Fruit fly (Drosophila melanogaster) whole organism, prepupa: ENCODE data around the gene CG13086.

Experiments
- Blimp-1 ChIP-seq: fragments of 200-800 bp; sonication (Bioruptor generic); optimal IDR thresholded peaks from 3 replicates; lab custom pipeline; 2017; ENCODE audit warnings: missing biosample characterization, missing genetic modification characterization, mild to moderate bottlenecking, moderate library complexity, missing genetic modification reagents
- CG10669 ChIP-seq: fragments of 200-800 bp; sonication (Bioruptor generic); optimal IDR thresholded peaks from 3 replicates; lab custom pipeline; 2018; ENCODE audit warnings: missing biosample characterization, mild to moderate bottlenecking, missing genetic modification characterization, moderate library complexity
- CG11902 ChIP-seq: fragments of 200-800 bp; sonication (Bioruptor generic); optimal IDR thresholded peaks from 3 replicates; lab custom pipeline; 2016; ENCODE audit warnings: missing biosample characterization, missing genetic modification characterization
- CG15336 ChIP-seq: fragments of 200-800 bp; sonication (Bioruptor generic); IDR thresholded peaks from 2 replicates; pipeline ENCODE4 v1.3.6; 2022; ENCODE audit warnings: missing biosample characterization, missing genetic modification characterization
- CG1621 ChIP-seq: fragments of 200-800 bp; sonication (Bioruptor generic); optimal IDR thresholded peaks from 3 replicates; lab custom pipeline; 2018; ENCODE audit warnings: missing biosample characterization, mild to moderate bottlenecking, missing genetic modification characterization
- CG16779 ChIP-seq: fragments of 200-800 bp; sonication (Bioruptor generic); optimal IDR thresholded peaks from 3 replicates; lab custom pipeline; 2017; ENCODE audit warnings: missing biosample characterization, mild to moderate bottlenecking, missing genetic modification characterization
- CG3032 ChIP-seq: fragments of 200-800 bp; optimal IDR thresholded peaks from 2 replicates; lab custom pipeline; 2019; ENCODE audit warnings: missing biosample characterization, mild to moderate bottlenecking, missing genetic modification characterization, moderate library complexity
- CG31627 ChIP-seq: fragments of 200-800 bp; sonication (Bioruptor generic); optimal IDR thresholded peaks from 3 replicates; lab custom pipeline; 2016; ENCODE audit warnings: missing biosample characterization, missing genetic modification characterization
- CG32006 ChIP-seq: fragments of 200-800 bp; sonication (Bioruptor generic); optimal IDR thresholded peaks from 3 replicates; lab custom pipeline; 2017; ENCODE audit warnings: missing biosample characterization, mild to moderate bottlenecking, missing genetic modification characterization
- CG34406 ChIP-seq: fragments of 200-800 bp; sonication (Bioruptor generic); optimal IDR thresholded peaks from 3 replicates; lab custom pipeline; 2016; ENCODE audit warnings: missing biosample characterization, missing genetic modification characterization
- CG3919 ChIP-seq: fragments of 200-800 bp; sonication (Bioruptor generic); optimal IDR thresholded peaks from 3 replicates; lab custom pipeline; 2016; ENCODE audit warnings: missing biosample characterization, missing genetic modification characterization
- CG6163 ChIP-seq: fragments of 200-800 bp; sonication (Bioruptor generic); IDR thresholded peaks from 3 replicates; pipeline ENCODE4 v1.3.6; 2022; ENCODE audit warnings: missing biosample characterization, missing genetic modification characterization
- CG6276 ChIP-seq: fragments of 200-800 bp; sonication (Bioruptor generic); optimal IDR thresholded peaks from 2 replicates; lab custom pipeline; 2017; ENCODE audit warnings: missing biosample characterization, mild to moderate bottlenecking, missing genetic modification characterization
- CG6792 ChIP-seq: fragments of 200-800 bp; sonication (Bioruptor generic); optimal IDR thresholded peaks from 3 replicates; lab custom pipeline; 2016; ENCODE audit warnings: missing biosample characterization, missing genetic modification characterization
- CG6808 ChIP-seq: fragments of 200-800 bp; sonication (Bioruptor generic); optimal IDR thresholded peaks from 3 replicates; lab custom pipeline; 2017; ENCODE audit warnings: missing biosample characterization, missing genetic modification characterization, mild to moderate bottlenecking, moderate library complexity, missing genetic modification reagents
- CG6854 ChIP-seq: fragments of 200-800 bp; sonication (Bioruptor generic); optimal IDR thresholded peaks from 2 replicates; lab custom pipeline; 2017; ENCODE audit warnings: missing biosample characterization, mild to moderate bottlenecking, missing genetic modification characterization
- CG7368 ChIP-seq: fragments of 200-800 bp; sonication (Bioruptor generic); optimal IDR thresholded peaks from 3 replicates; lab custom pipeline; 2016; ENCODE audit warnings: missing biosample characterization, missing genetic modification characterization
- CG8119 ChIP-seq: fragments of 200-800 bp; sonication (Bioruptor generic); IDR thresholded peaks from 3 replicates; pipeline ENCODE4 v1.3.6; 2022; ENCODE audit warnings: missing biosample characterization, missing genetic modification characterization
- CG8319 ChIP-seq: fragments of 200-800 bp; sonication (Bioruptor generic); optimal IDR thresholded peaks from 3 replicates; lab custom pipeline; 2016; ENCODE audit warnings: missing biosample characterization, missing genetic modification characterization
- CG8632 ChIP-seq: fragments of 200-800 bp; sonication (Bioruptor generic); optimal IDR thresholded peaks from 3 replicates; lab custom pipeline; 2016; ENCODE audit warnings: missing biosample characterization, missing genetic modification characterization
- Eip75B ChIP-seq: fragments of 200-800 bp; sonication (Bioruptor generic); optimal IDR thresholded peaks from 3 replicates; lab custom pipeline; 2016; ENCODE audit warnings: missing biosample characterization, missing genetic modification characterization
- Eip78C ChIP-seq: fragments of 200-800 bp; sonication (Bioruptor generic); peaks from one replicate; lab custom pipeline; 2016; ENCODE audit warnings: missing biosample characterization, missing genetic modification characterization
- Eip93F ChIP-seq: fragments of 200-800 bp; sonication (Bioruptor generic); optimal IDR thresholded peaks from 2 replicates; lab custom pipeline; 2016; ENCODE audit warnings: missing biosample characterization, mild to moderate bottlenecking, missing genetic modification characterization
- Ets96B ChIP-seq: fragments of 200-800 bp; optimal IDR thresholded peaks from 2 replicates; lab custom pipeline; 2019; ENCODE audit warnings: missing biosample characterization, mild to moderate bottlenecking, missing genetic modification characterization, moderate library complexity
- Gug ChIP-seq: fragments of 200-800 bp; sonication (Bioruptor generic); IDR thresholded peaks from 2 replicates; pipeline ENCODE4 v1.3.6; 2022; ENCODE audit warnings: missing biosample characterization, missing genetic modification characterization
- Hr38 ChIP-seq: sonication (Bioruptor generic); optimal IDR thresholded peaks from 2 replicates; lab custom pipeline; 2016; ENCODE audit warnings: missing biosample characterization, missing genetic modification characterization
- Hr39 ChIP-seq: fragments of 200-800 bp; sonication (Bioruptor generic); optimal IDR thresholded peaks from 2 replicates; lab custom pipeline; 2016; ENCODE audit warnings: missing biosample characterization, missing genetic modification characterization
- Hr4 ChIP-seq: fragments of 200-800 bp; sonication (Bioruptor generic); optimal IDR thresholded peaks from 3 replicates; lab custom pipeline; 2016; ENCODE audit warnings: missing biosample characterization, missing genetic modification characterization
- Lpt ChIP-seq: fragments of 200-800 bp; sonication (Bioruptor generic); optimal IDR thresholded peaks from 3 replicates; lab custom pipeline; 2016; ENCODE audit warnings: missing biosample characterization, missing genetic modification characterization
- Met ChIP-seq: fragments of 200-800 bp; sonication (Bioruptor generic); optimal IDR thresholded peaks from 3 replicates; lab custom pipeline; 2016; ENCODE audit warnings: missing biosample characterization, missing genetic modification characterization
- OdsH ChIP-seq: fragments of 200-800 bp; sonication (Bioruptor generic); optimal IDR thresholded peaks from 3 replicates; lab custom pipeline; 2016; ENCODE audit warnings: missing biosample characterization, missing genetic modification characterization
- Sox14 ChIP-seq: fragments of 200-800 bp; sonication (Bioruptor generic); optimal IDR thresholded peaks from 3 replicates; lab custom pipeline; 2016; ENCODE audit warnings: missing biosample characterization, missing genetic modification characterization
- achi ChIP-seq: fragments of 200-800 bp; sonication (Bioruptor generic); optimal IDR thresholded peaks from 3 replicates; lab custom pipeline; 2016; ENCODE audit warnings: missing biosample characterization, missing genetic modification characterization
- acj6 ChIP-seq: fragments of 200-800 bp; sonication (Bioruptor generic); optimal IDR thresholded peaks from 3 replicates; lab custom pipeline; 2016; ENCODE audit warnings: missing biosample characterization, missing genetic modification characterization
- dac ChIP-seq: fragments of 200-800 bp; sonication (Bioruptor generic); optimal IDR thresholded peaks from 2 replicates; lab custom pipeline; 2017; ENCODE audit warnings: missing biosample characterization, mild to moderate bottlenecking, missing genetic modification characterization
- dsx ChIP-seq: fragments of 200-800 bp; optimal IDR thresholded peaks from 3 replicates; lab custom pipeline; 2019; ENCODE audit warnings: missing biosample characterization, mild to moderate bottlenecking, missing genetic modification characterization, moderate library complexity; ENCODE audit not compliant: poor library complexity, severe bottlenecking
- eg ChIP-seq: fragments of 200-800 bp; sonication (Bioruptor generic); IDR thresholded peaks from 3 replicates; pipeline ENCODE4 v1.3.6; 2022; ENCODE audit warnings: missing biosample characterization, missing genetic modification characterization
- esn ChIP-seq: fragments of 200-800 bp; sonication (Bioruptor generic); optimal IDR thresholded peaks from 2 replicates; lab custom pipeline; 2016; ENCODE audit warnings: missing biosample characterization, mild to moderate bottlenecking, missing genetic modification characterization, moderate library complexity
- fd59A ChIP-seq: fragments of 200-800 bp; sonication (Bioruptor generic); optimal IDR thresholded peaks from 2 replicates; lab custom pipeline; 2017; ENCODE audit warnings: missing biosample characterization, mild to moderate bottlenecking, missing genetic modification characterization, missing genetic modification reagents
- fd85E ChIP-seq: fragments of 200-800 bp; sonication (Bioruptor generic); optimal IDR thresholded peaks from 3 replicates; lab custom pipeline; 2016; ENCODE audit warnings: missing biosample characterization, missing genetic modification characterization
- lz ChIP-seq: fragments of 200-800 bp; sonication (Bioruptor generic); optimal IDR thresholded peaks from 3 replicates; lab custom pipeline; 2016; ENCODE audit warnings: missing biosample characterization, missing genetic modification characterization
- pdm3 ChIP-seq: fragments of 200-800 bp; sonication (Bioruptor generic); optimal IDR thresholded peaks from 3 replicates; lab custom pipeline; 2016; ENCODE audit warnings: missing biosample characterization, missing genetic modification characterization
- salr ChIP-seq, 2 experiments: fragments of 200-800 bp; sonication (Bioruptor generic); optimal IDR thresholded peaks; 3 replicates each; lab custom pipeline; 2016 to 2018; ENCODE audit warnings: missing biosample characterization in 2 of 2, missing genetic modification characterization in 2 of 2, mild to moderate bottlenecking in 1 of 2
- spab ChIP-seq: fragments of 200-800 bp; sonication (Bioruptor generic); optimal IDR thresholded peaks from 2 replicates; lab custom pipeline; 2017; ENCODE audit warnings: missing biosample characterization, mild to moderate bottlenecking, missing genetic modification characterization, missing genetic modification reagents
- svp ChIP-seq: fragments of 200-800 bp; sonication (Bioruptor generic); peaks from one replicate; lab custom pipeline; 2016; ENCODE audit warnings: missing biosample characterization, missing genetic modification characterization
- vri ChIP-seq: fragments of 200-800 bp; sonication (Bioruptor generic); optimal IDR thresholded peaks from 3 replicates; lab custom pipeline; 2016; ENCODE audit warnings: missing biosample characterization, mild to moderate bottlenecking, missing genetic modification characterization

The CG13086 gene

DNA sequence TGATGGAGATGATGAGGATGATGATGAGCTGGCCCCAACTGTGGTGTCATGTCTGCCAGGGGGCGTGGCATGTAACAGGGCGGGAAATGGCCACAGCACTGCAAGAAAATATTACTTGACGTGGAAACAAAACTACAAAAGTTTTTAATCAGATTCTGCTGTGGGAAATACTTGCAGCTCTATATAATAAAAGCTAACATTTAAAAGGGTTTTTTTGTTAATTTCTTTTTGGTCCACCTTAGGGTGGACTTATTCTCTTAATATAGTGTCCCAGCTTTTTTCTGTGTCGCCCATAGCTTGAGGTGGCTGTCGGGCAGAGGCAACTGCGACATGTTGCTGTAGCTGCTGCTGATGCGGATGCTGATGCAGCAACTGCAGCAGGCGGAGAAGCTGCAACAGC, 35.6 kb upstream of the CG13086 start (continued):
- TF ChIP-seq Lpt (GFP tag; lab: Kevin White, UChicago) (peak; percentile 69), CG6854 (GFP tag; lab: Kevin White, UChicago) (no peak), Hr39 (peak; percentile 74), CG6808 (GFP tag; lab: Kevin White, UChicago) (peak; percentile 75), CG3919 (GFP tag; lab: Kevin White, UChicago) (peak; percentile 82), CG3032 (tag; lab: Kevin White, UChicago) (peak; percentile 79), vri (GFP tag; lab: Kevin White, UChicago) (no peak), Hr4 (GFP tag; lab: Kevin White, UChicago) (peak; percentile 77), CG31627 (GFP tag; lab: Kevin White, UChicago) (peak; percentile 62), dac (GFP tag; lab: Kevin White, UChicago) (peak; percentile 62), pdm3 (peak; percentile 80), svp (peak; percentile 91), CG7368 (GFP tag; lab: Kevin White, UChicago) (peak; percentile 54)

DNA sequence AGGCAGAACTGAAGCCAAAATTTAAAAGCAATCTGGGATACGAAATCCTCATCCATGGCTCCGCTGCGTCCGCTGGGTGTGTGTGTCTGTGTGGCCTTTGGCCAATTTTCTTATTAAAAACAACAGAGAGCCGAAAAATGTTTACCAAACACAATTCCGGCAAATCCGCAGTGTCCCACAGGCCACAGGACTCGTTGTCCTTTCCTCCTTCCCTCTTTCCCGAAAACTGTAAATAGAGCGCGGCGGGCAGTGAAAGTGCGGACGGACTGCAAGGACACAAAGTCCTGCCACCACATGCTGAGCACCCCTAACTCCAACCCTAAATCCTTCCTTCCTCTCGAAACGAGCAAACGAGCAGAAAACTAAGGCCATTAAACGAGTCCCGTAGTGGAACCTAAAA, 30.2 kb upstream of the CG13086 start:
- no peak for TF ChIP-seq vri (GFP tag; lab: Kevin White, UChicago)
- TF ChIP-seq Ets96B (tag; lab: Kevin White, UChicago), result no peak
- TF ChIP-seq esn (GFP tag; lab: Kevin White, UChicago), result no peak
- no peak for TF ChIP-seq Sox14
- no peak for TF ChIP-seq CG34406
- no peak for TF ChIP-seq CG15336 (GFP tag; lab: Robert Waterston, UW)
- TF ChIP-seq CG32006 (GFP tag; lab: Kevin White, UChicago), result no peak

DNA sequence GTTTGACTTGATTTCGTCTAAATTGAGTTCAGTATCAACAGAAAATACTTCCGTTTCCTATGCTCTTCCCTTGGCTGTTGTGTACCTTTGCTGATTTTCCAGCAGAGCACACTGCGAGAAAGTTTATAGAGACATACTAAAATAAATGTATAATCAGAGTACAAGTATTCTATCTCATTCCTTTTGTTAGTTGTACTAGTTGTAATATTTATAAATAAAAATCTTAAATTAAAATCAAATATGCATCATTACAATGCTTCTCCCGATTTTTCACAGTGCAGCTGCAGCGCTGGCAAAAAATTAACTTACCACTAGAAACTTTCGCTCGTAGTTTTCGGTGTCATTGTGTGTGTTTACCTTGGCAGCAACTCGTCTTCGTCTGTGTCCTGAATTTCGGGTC, 29.1 kb upstream of the CG13086 start:
- peak; percentile 4 for TF ChIP-seq CG3919 (GFP tag; lab: Kevin White, UChicago)
- TF ChIP-seq CG11902 (GFP tag; lab: Kevin White, UChicago), result no peak
- peak; percentile 84 for TF ChIP-seq Eip78C (GFP tag; lab: Kevin White, UChicago)
- TF ChIP-seq CG8119 (GFP tag; lab: Robert Waterston, UW), result 0 out of 3 replicates have a peak, but pooled peaks have one; percentile 33
- TF ChIP-seq pdm3, result peak; percentile 19
- TF ChIP-seq lz (GFP tag; lab: Kevin White, UChicago), result no peak
- peak; percentile 3 for TF ChIP-seq fd59A (GFP tag; lab: Kevin White, UChicago)
- no peak for TF ChIP-seq Hr38 (GFP tag; lab: Kevin White, UChicago)
- TF ChIP-seq CG6163 (GFP tag; lab: Robert Waterston, UW), result peak; percentile 42; the same call in 1 of the 3 replicates
- no peak for TF ChIP-seq CG8632 (GFP tag; lab: Kevin White, UChicago)
- no peak for TF ChIP-seq CG16779 (tag; lab: Kevin White, UChicago)
- TF ChIP-seq CG6808 (GFP tag; lab: Kevin White, UChicago), result no peak
- TF ChIP-seq Eip75B (GFP tag; lab: Kevin White, UChicago), result peak; percentile 0
- TF ChIP-seq Gug (GFP tag; lab: Robert Waterston, UW), result no peak
- no peak for TF ChIP-seq Lpt (GFP tag; lab: Kevin White, UChicago)
- peak; percentile 18 for TF ChIP-seq svp
- peak; percentile 53 for TF ChIP-seq Hr4 (GFP tag; lab: Kevin White, UChicago)
- no peak for TF ChIP-seq CG6276
- no peak for TF ChIP-seq Eip93F
- no peak for TF ChIP-seq CG8319 (GFP tag; lab: Kevin White, UChicago)
- peak; percentile 24 for TF ChIP-seq CG10669
- no peak for TF ChIP-seq vri (GFP tag; lab: Kevin White, UChicago)
- TF ChIP-seq CG6792 (GFP tag; lab: Kevin White, UChicago), result no peak
- peak; percentile 7 for TF ChIP-seq acj6
- peak; percentile 57 for TF ChIP-seq CG32006 (GFP tag; lab: Kevin White, UChicago)
- TF ChIP-seq Sox14, result no peak
- no peak for TF ChIP-seq dsx (GFP tag; lab: Kevin White, UChicago)
- 0 out of 3 replicates have a peak, but pooled peaks have one; percentile 11 for TF ChIP-seq eg (GFP tag; lab: Robert Waterston, UW)
- TF ChIP-seq achi, result peak; percentile 6
- TF ChIP-seq salr (GFP tag; optimal IDR thresholded peaks at IDR 0.05; lab: Kevin White, UChicago), result no peak
- no peak for TF ChIP-seq Blimp-1 (GFP tag; lab: Kevin White, UChicago)
- TF ChIP-seq CG6854 (GFP tag; lab: Kevin White, UChicago), result no peak
- TF ChIP-seq fd85E, result no peak
- peak; percentile 36; the same call in 1 of the 2 replicates for TF ChIP-seq CG15336 (GFP tag; lab: Robert Waterston, UW)
- TF ChIP-seq OdsH, result peak; percentile 26
- TF ChIP-seq Met, result no peak
- TF ChIP-seq CG34406, result no peak
- TF ChIP-seq spab, result no peak
- no peak for TF ChIP-seq CG1621 (tag; lab: Kevin White, UChicago)
- TF ChIP-seq Hr39, result peak; percentile 13
- TF ChIP-seq dac (GFP tag; lab: Kevin White, UChicago), result no peak
